Fruit fly (Drosophila melanogaster): ENCODE results near the gene Shab.

dm6 chr3L:2860087-2860486 is 34.7 kb upstream of the Shab start:
- no peak for TF ChIP-seq CG8478 (optimal IDR thresholded peaks at IDR 0.05)
- no peak for TF ChIP-seq CTCF (optimal IDR thresholded peaks at IDR 0.05)

Data from S2 (cell line).